Fruit fly (Drosophila melanogaster): ENCODE measurements around the gene RpS4.

Gene RpS4

DNA sequence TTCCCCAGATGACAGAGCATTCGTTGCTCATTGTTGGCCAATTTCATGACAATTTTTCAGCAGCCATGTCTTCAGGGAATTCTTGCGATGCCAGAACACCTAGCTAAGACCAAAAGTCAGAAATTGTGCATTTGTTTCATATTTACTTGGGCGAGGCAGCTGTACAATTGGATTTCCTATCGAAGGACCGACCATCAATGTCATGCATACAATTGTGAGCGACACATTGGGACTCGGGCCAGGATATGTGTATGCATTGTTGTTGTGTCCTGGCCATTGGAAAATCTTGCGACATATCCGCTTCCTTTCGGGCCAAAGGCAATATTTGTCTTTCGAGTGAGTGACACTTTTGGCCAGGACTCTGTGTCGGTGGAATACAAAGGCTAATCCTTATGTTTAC lies 35.8 kb downstream of the RpS4 start (continued):
- no peak for TF ChIP-seq Doc2 (GFP tag; IDR thresholded peaks at IDR 0.05)
- no peak for TF ChIP-seq pita (GFP tag; optimal IDR thresholded peaks at IDR 0.05)
- no peak for TF ChIP-seq Atf-2 (GFP tag; optimal IDR thresholded peaks at IDR 0.05)
- TF ChIP-seq ap (GFP tag; IDR thresholded peaks at IDR 0.05), result no peak
- no peak for TF ChIP-seq CG9727 (GFP tag; optimal IDR thresholded peaks at IDR 0.05)
- no peak for TF ChIP-seq crc (GFP tag; optimal IDR thresholded peaks at IDR 0.05)
- TF ChIP-seq CG15269 (tag; optimal IDR thresholded peaks at IDR 0.05), result no peak
- TF ChIP-seq CG6813 (GFP tag; optimal IDR thresholded peaks at IDR 0.05), result no peak
- no peak for TF ChIP-seq tin (GFP tag; optimal IDR thresholded peaks at IDR 0.05)
- TF ChIP-seq Ravus (GFP tag; IDR thresholded peaks at IDR 0.05), result no peak
- peak; percentile 10 for TF ChIP-seq Ets65A (GFP tag)
- TF ChIP-seq ken (GFP tag; IDR thresholded peaks at IDR 0.05), result no peak
- no peak for TF ChIP-seq Dip3 (GFP tag; optimal IDR thresholded peaks at IDR 0.05)
- TF ChIP-seq CG4404 (GFP tag; IDR thresholded peaks at IDR 0.05), result no peak
- TF ChIP-seq CG5953 (GFP tag; IDR thresholded peaks at IDR 0.05), result no peak
- TF ChIP-seq CG15479 (GFP tag; optimal IDR thresholded peaks at IDR 0.05), result peak; percentile 29
- no peak for TF ChIP-seq MESR4 (GFP tag; optimal IDR thresholded peaks at IDR 0.05)
- TF ChIP-seq hkb (optimal IDR thresholded peaks at IDR 0.05), result no peak
- no peak for TF ChIP-seq hkb (GFP tag; IDR thresholded peaks at IDR 0.05)
- TF ChIP-seq CG11247 (GFP tag; IDR thresholded peaks at IDR 0.05), result no peak
- TF ChIP-seq Elba2 (GFP tag; optimal IDR thresholded peaks at IDR 0.05), result peak; percentile 68
- no peak for TF ChIP-seq Oli (tag; optimal IDR thresholded peaks at IDR 0.05)
- no peak for TF ChIP-seq CG16779 (GFP tag; IDR thresholded peaks at IDR 0.05)
- TF ChIP-seq Myb (GFP tag; optimal IDR thresholded peaks at IDR 0.05), result no peak
- TF ChIP-seq trh (GFP tag; optimal IDR thresholded peaks at IDR 0.05), result no peak
- no peak for TF ChIP-seq CG2889 (GFP tag; IDR thresholded peaks at IDR 0.05)
- TF ChIP-seq CG2120 (GFP tag; optimal IDR thresholded peaks at IDR 0.05), result no peak
- no peak for TF ChIP-seq zen (tag; optimal IDR thresholded peaks at IDR 0.05)
- TF ChIP-seq CG31441 (GFP tag; IDR thresholded peaks at IDR 0.05), result no peak

DNA sequence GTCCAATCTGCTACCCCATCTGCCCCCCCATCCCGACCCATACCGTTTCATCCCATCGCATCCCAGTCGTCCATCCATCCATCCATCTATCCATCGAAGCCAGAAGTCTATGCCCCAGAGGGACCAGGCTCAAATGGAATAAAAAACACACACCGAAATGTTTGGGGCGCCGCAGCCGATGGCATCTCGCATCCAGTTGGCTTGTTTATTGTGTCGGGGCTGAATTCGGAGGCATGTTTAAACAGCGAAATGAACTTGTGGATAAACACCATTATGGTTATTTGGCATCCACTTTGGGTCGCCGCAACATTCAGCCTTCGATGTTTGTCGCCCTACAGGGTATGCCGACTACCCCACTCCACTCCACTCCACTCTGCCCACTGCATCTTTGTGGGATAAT lies 38.9 kb downstream of the RpS4 start:
- TF ChIP-seq sens (GFP tag), result peak; percentile 75
- TF ChIP-seq row (GFP tag; IDR thresholded peaks at IDR 0.05), result no peak
- peak; percentile 60 for TF ChIP-seq Ets65A (GFP tag)
- TF ChIP-seq CG18599 (GFP tag; optimal IDR thresholded peaks at IDR 0.05), result peak; percentile 1
- TF ChIP-seq prd (optimal IDR thresholded peaks at IDR 0.05), result no peak
- no peak for TF ChIP-seq prd (GFP tag; IDR thresholded peaks at IDR 0.05)
- TF ChIP-seq CG8478 (optimal IDR thresholded peaks at IDR 0.05), result peak; percentile 41

DNA sequence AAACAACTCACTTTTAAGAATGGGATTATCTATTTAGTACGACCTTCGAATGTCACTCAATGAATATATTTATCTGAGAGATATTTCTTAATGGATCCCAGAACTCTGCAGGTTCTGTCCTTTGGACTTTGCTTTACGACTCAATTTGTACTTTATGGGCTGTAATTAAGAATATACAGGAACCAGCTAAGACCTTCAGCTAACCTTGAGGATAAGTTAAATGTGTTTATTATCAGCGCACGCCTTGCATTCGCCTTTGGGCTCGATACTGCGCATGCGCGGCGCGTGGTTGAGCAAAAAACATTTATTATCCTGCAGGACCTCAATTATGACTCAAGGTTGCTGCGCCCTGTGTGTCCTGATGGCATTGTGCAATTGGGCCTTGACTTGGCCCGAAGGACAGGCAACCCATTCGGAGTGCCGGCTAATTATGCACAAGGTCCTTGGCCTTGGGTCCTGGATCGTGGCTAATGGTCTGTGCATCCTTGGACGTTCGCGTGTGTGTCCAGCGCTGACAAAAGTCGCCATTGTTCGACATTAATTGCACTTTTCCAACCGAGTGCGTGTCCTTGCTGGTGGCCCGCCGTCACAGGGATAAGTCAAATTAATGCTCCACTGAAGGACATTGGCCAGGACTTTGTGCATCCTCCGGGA lies 39.9 kb downstream of the RpS4 start:
- peak; percentile 61 for TF ChIP-seq CG7271 (tag; optimal IDR thresholded peaks at IDR 0.05)
- peak; percentile 95 for TF ChIP-seq cad (GFP tag; optimal IDR thresholded peaks at IDR 0.05)
- TF ChIP-seq tna (GFP tag; IDR thresholded peaks at IDR 0.05; ENCODE audit: partially characterized antibody), result no peak
- peak; percentile 63 for TF ChIP-seq CG8478 (optimal IDR thresholded peaks at IDR 0.05)
- peak; percentile 91 for TF ChIP-seq zen (tag; optimal IDR thresholded peaks at IDR 0.05)
- TF ChIP-seq CG15479 (GFP tag; optimal IDR thresholded peaks at IDR 0.05), result peak; percentile 16
- no peak for TF ChIP-seq nmo (GFP tag; optimal IDR thresholded peaks at IDR 0.05)
- TF ChIP-seq D (optimal IDR thresholded peaks at IDR 0.05), result peak; percentile 98
- TF ChIP-seq D (GFP tag; optimal IDR thresholded peaks at IDR 0.05), result no peak
- TF ChIP-seq tll (GFP tag; optimal IDR thresholded peaks at IDR 0.05), result peak in 1 of 2 experiments; percentile 97
